Fruit fly (Drosophila melanogaster) whole organism, prepupa: ENCODE data around the gene put.

Experiments
- Blimp-1 ChIP-seq: fragments of 200-800 bp; sonication (Bioruptor generic); optimal IDR thresholded peaks from 3 replicates; lab custom pipeline; 2017; ENCODE audit warnings: missing biosample characterization, missing genetic modification characterization, mild to moderate bottlenecking, moderate library complexity, missing genetic modification reagents
- CG10631 ChIP-seq: fragments of 200-800 bp; sonication (Bioruptor generic); optimal IDR thresholded peaks from 2 replicates; lab custom pipeline; 2016; ENCODE audit warnings: missing biosample characterization, missing genetic modification characterization
- CG10669 ChIP-seq: fragments of 200-800 bp; sonication (Bioruptor generic); optimal IDR thresholded peaks from 3 replicates; lab custom pipeline; 2018; ENCODE audit warnings: missing biosample characterization, mild to moderate bottlenecking, missing genetic modification characterization, moderate library complexity
- CG11762 ChIP-seq: fragments of 200-800 bp; sonication (Bioruptor generic); optimal IDR thresholded peaks from 3 replicates; lab custom pipeline; 2016; ENCODE audit warnings: missing biosample characterization, missing genetic modification characterization; ENCODE audit not compliant: insufficient read depth
- CG15336 ChIP-seq: fragments of 200-800 bp; sonication (Bioruptor generic); IDR thresholded peaks from 2 replicates; pipeline ENCODE4 v1.3.6; 2022; ENCODE audit warnings: missing biosample characterization, missing genetic modification characterization
- CG1621 ChIP-seq: fragments of 200-800 bp; sonication (Bioruptor generic); optimal IDR thresholded peaks from 3 replicates; lab custom pipeline; 2018; ENCODE audit warnings: missing biosample characterization, mild to moderate bottlenecking, missing genetic modification characterization
- CG16779 ChIP-seq: fragments of 200-800 bp; sonication (Bioruptor generic); optimal IDR thresholded peaks from 3 replicates; lab custom pipeline; 2017; ENCODE audit warnings: missing biosample characterization, mild to moderate bottlenecking, missing genetic modification characterization
- CG3032 ChIP-seq: fragments of 200-800 bp; optimal IDR thresholded peaks from 2 replicates; lab custom pipeline; 2019; ENCODE audit warnings: missing biosample characterization, mild to moderate bottlenecking, missing genetic modification characterization, moderate library complexity
- CG32006 ChIP-seq: fragments of 200-800 bp; sonication (Bioruptor generic); optimal IDR thresholded peaks from 3 replicates; lab custom pipeline; 2017; ENCODE audit warnings: missing biosample characterization, mild to moderate bottlenecking, missing genetic modification characterization
- CG34406 ChIP-seq: fragments of 200-800 bp; sonication (Bioruptor generic); optimal IDR thresholded peaks from 3 replicates; lab custom pipeline; 2016; ENCODE audit warnings: missing biosample characterization, missing genetic modification characterization
- CG4318 ChIP-seq: fragments of 200-800 bp; sonication (Bioruptor generic); optimal IDR thresholded peaks from 3 replicates; lab custom pipeline; 2017; ENCODE audit warnings: missing biosample characterization, mild to moderate bottlenecking, missing genetic modification characterization
- CG6276 ChIP-seq: fragments of 200-800 bp; sonication (Bioruptor generic); optimal IDR thresholded peaks from 2 replicates; lab custom pipeline; 2017; ENCODE audit warnings: missing biosample characterization, mild to moderate bottlenecking, missing genetic modification characterization
- CG6792 ChIP-seq: fragments of 200-800 bp; sonication (Bioruptor generic); optimal IDR thresholded peaks from 3 replicates; lab custom pipeline; 2016; ENCODE audit warnings: missing biosample characterization, missing genetic modification characterization
- CG6854 ChIP-seq: fragments of 200-800 bp; sonication (Bioruptor generic); optimal IDR thresholded peaks from 2 replicates; lab custom pipeline; 2017; ENCODE audit warnings: missing biosample characterization, mild to moderate bottlenecking, missing genetic modification characterization
- CG8119 ChIP-seq: fragments of 200-800 bp; sonication (Bioruptor generic); IDR thresholded peaks from 3 replicates; pipeline ENCODE4 v1.3.6; 2022; ENCODE audit warnings: missing biosample characterization, missing genetic modification characterization
- CG8632 ChIP-seq: fragments of 200-800 bp; sonication (Bioruptor generic); optimal IDR thresholded peaks from 3 replicates; lab custom pipeline; 2016; ENCODE audit warnings: missing biosample characterization, missing genetic modification characterization
- CG9139 ChIP-seq: fragments of 200-800 bp; sonication (Bioruptor generic); optimal IDR thresholded peaks from 3 replicates; lab custom pipeline; 2017; ENCODE audit warnings: missing biosample characterization, mild to moderate bottlenecking, missing genetic modification characterization
- Eip75B ChIP-seq: fragments of 200-800 bp; sonication (Bioruptor generic); optimal IDR thresholded peaks from 3 replicates; lab custom pipeline; 2016; ENCODE audit warnings: missing biosample characterization, missing genetic modification characterization
- Eip93F ChIP-seq: fragments of 200-800 bp; sonication (Bioruptor generic); optimal IDR thresholded peaks from 2 replicates; lab custom pipeline; 2016; ENCODE audit warnings: missing biosample characterization, mild to moderate bottlenecking, missing genetic modification characterization
- Ets21C ChIP-seq: fragments of 200-800 bp; sonication (Bioruptor generic); optimal IDR thresholded peaks from 3 replicates; lab custom pipeline; 2016; ENCODE audit warnings: missing biosample characterization, missing genetic modification characterization
- Ets96B ChIP-seq: fragments of 200-800 bp; optimal IDR thresholded peaks from 2 replicates; lab custom pipeline; 2019; ENCODE audit warnings: missing biosample characterization, mild to moderate bottlenecking, missing genetic modification characterization, moderate library complexity
- Gug ChIP-seq: fragments of 200-800 bp; sonication (Bioruptor generic); IDR thresholded peaks from 2 replicates; pipeline ENCODE4 v1.3.6; 2022; ENCODE audit warnings: missing biosample characterization, missing genetic modification characterization
- Hr39 ChIP-seq: fragments of 200-800 bp; sonication (Bioruptor generic); optimal IDR thresholded peaks from 2 replicates; lab custom pipeline; 2016; ENCODE audit warnings: missing biosample characterization, missing genetic modification characterization
- Hr4 ChIP-seq: fragments of 200-800 bp; sonication (Bioruptor generic); optimal IDR thresholded peaks from 3 replicates; lab custom pipeline; 2016; ENCODE audit warnings: missing biosample characterization, missing genetic modification characterization
- Lpt ChIP-seq: fragments of 200-800 bp; sonication (Bioruptor generic); optimal IDR thresholded peaks from 3 replicates; lab custom pipeline; 2016; ENCODE audit warnings: missing biosample characterization, missing genetic modification characterization
- Met ChIP-seq: fragments of 200-800 bp; sonication (Bioruptor generic); optimal IDR thresholded peaks from 3 replicates; lab custom pipeline; 2016; ENCODE audit warnings: missing biosample characterization, missing genetic modification characterization
- OdsH ChIP-seq: fragments of 200-800 bp; sonication (Bioruptor generic); optimal IDR thresholded peaks from 3 replicates; lab custom pipeline; 2016; ENCODE audit warnings: missing biosample characterization, missing genetic modification characterization
- Smox ChIP-seq: fragments of 200-800 bp; sonication (Bioruptor generic); optimal IDR thresholded peaks from 3 replicates; lab custom pipeline; 2016; ENCODE audit warnings: missing biosample characterization, missing genetic modification characterization
- Sox102F ChIP-seq: fragments of 200-800 bp; sonication (Bioruptor generic); optimal IDR thresholded peaks from 2 replicates; lab custom pipeline; 2016; ENCODE audit warnings: missing biosample characterization, mild to moderate bottlenecking, missing genetic modification characterization
- Sox14 ChIP-seq: fragments of 200-800 bp; sonication (Bioruptor generic); optimal IDR thresholded peaks from 3 replicates; lab custom pipeline; 2016; ENCODE audit warnings: missing biosample characterization, missing genetic modification characterization
- Sox15 ChIP-seq: fragments of 200-800 bp; sonication (Bioruptor generic); optimal IDR thresholded peaks from 3 replicates; lab custom pipeline; 2016; ENCODE audit warnings: missing biosample characterization, missing genetic modification characterization
- achi ChIP-seq: fragments of 200-800 bp; sonication (Bioruptor generic); optimal IDR thresholded peaks from 3 replicates; lab custom pipeline; 2016; ENCODE audit warnings: missing biosample characterization, missing genetic modification characterization
- acj6 ChIP-seq: fragments of 200-800 bp; sonication (Bioruptor generic); optimal IDR thresholded peaks from 3 replicates; lab custom pipeline; 2016; ENCODE audit warnings: missing biosample characterization, missing genetic modification characterization
- cyc ChIP-seq: fragments of 200-800 bp; sonication (Bioruptor generic); optimal IDR thresholded peaks from 3 replicates; lab custom pipeline; 2016; ENCODE audit warnings: missing biosample characterization, missing genetic modification characterization
- dsx ChIP-seq: fragments of 200-800 bp; optimal IDR thresholded peaks from 3 replicates; lab custom pipeline; 2019; ENCODE audit warnings: missing biosample characterization, mild to moderate bottlenecking, missing genetic modification characterization, moderate library complexity; ENCODE audit not compliant: poor library complexity, severe bottlenecking
- eg ChIP-seq: fragments of 200-800 bp; sonication (Bioruptor generic); IDR thresholded peaks from 3 replicates; pipeline ENCODE4 v1.3.6; 2022; ENCODE audit warnings: missing biosample characterization, missing genetic modification characterization
- fd85E ChIP-seq: fragments of 200-800 bp; sonication (Bioruptor generic); optimal IDR thresholded peaks from 3 replicates; lab custom pipeline; 2016; ENCODE audit warnings: missing biosample characterization, missing genetic modification characterization
- fkh ChIP-seq: fragments of 200-800 bp; sonication (Bioruptor generic); optimal IDR thresholded peaks from 3 replicates; lab custom pipeline; 2017; ENCODE audit warnings: missing biosample characterization, mild to moderate bottlenecking, missing genetic modification characterization, moderate library complexity
- lz ChIP-seq: fragments of 200-800 bp; sonication (Bioruptor generic); optimal IDR thresholded peaks from 3 replicates; lab custom pipeline; 2016; ENCODE audit warnings: missing biosample characterization, missing genetic modification characterization
- pdm3 ChIP-seq: fragments of 200-800 bp; sonication (Bioruptor generic); optimal IDR thresholded peaks from 3 replicates; lab custom pipeline; 2016; ENCODE audit warnings: missing biosample characterization, missing genetic modification characterization
- spab ChIP-seq: fragments of 200-800 bp; sonication (Bioruptor generic); optimal IDR thresholded peaks from 2 replicates; lab custom pipeline; 2017; ENCODE audit warnings: missing biosample characterization, mild to moderate bottlenecking, missing genetic modification characterization, missing genetic modification reagents
- svp ChIP-seq: fragments of 200-800 bp; sonication (Bioruptor generic); peaks from one replicate; lab custom pipeline; 2016; ENCODE audit warnings: missing biosample characterization, missing genetic modification characterization
- topi ChIP-seq: fragments of 200-800 bp; sonication (Bioruptor generic); optimal IDR thresholded peaks from 3 replicates; lab custom pipeline; 2016; ENCODE audit warnings: missing biosample characterization, missing genetic modification characterization
- vri ChIP-seq: fragments of 200-800 bp; sonication (Bioruptor generic); optimal IDR thresholded peaks from 3 replicates; lab custom pipeline; 2016; ENCODE audit warnings: missing biosample characterization, mild to moderate bottlenecking, missing genetic modification characterization

put gene

DNA sequence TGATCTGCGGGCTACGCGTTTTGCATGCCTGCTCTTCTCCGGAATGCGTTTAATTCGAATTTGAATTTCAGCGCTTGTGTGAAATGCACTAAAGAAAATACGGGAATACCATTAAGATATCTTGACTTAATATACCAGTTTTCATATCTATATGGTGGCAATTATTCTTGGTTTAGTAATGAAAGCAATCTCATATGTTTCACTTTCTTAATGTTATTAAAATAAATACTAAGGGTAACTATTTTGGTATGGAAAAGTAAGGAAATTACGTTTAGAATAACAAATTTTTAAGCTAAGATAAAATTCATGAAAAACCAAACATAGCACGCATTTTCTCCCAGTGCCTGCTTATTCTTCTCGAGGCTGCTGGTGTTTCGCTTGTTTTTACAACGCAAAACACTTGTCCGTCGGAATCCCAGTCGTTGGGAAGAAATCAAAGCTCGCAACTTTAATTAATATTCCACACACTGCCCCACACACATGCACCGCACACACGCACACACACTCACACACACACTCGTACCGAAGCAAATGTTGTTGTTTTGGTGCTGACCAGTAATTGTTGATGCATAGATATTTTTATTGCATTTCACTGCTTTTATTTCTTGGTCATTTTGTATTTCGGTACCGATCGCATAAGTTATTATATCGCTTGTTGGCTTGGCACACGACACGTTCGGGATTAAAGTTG is 47.6 kb downstream of the put start (continued):
- TF ChIP-seq Eip75B (GFP tag; lab: Kevin White, UChicago) (peak; percentile 18), Ets21C (no peak), CG10631 (GFP tag; lab: Kevin White, UChicago) (no peak), CG8119 (no peak), Sox15 (GFP tag; lab: Kevin White, UChicago) (no peak), Ets96B (peak; percentile 37), dsx (GFP tag; lab: Kevin White, UChicago) (peak; percentile 26), Met (GFP tag; lab: Kevin White, UChicago) (peak; percentile 37), svp (peak; percentile 72), pdm3 (GFP tag; lab: Kevin White, UChicago) (peak; percentile 41), Smox (GFP tag; lab: Kevin White, UChicago) (peak; percentile 14), Gug (GFP tag; lab: Robert Waterston, UW) (no peak), lz (GFP tag; lab: Kevin White, UChicago) (peak; percentile 30), acj6 (peak; percentile 38), CG3032 (tag; lab: Kevin White, UChicago) (peak; percentile 48), CG6792 (no peak), spab (GFP tag; lab: Kevin White, UChicago) (no peak), Eip93F (GFP tag; lab: Kevin White, UChicago) (no peak), CG6854 (no peak), CG15336 (GFP tag; lab: Robert Waterston, UW) (peak; percentile 42; the same call in 1 of the 2 replicates), OdsH (GFP tag; lab: Kevin White, UChicago) (peak; percentile 35), fd85E (GFP tag; lab: Kevin White, UChicago) (no peak), CG34406 (GFP tag; lab: Kevin White, UChicago) (peak; percentile 39)
- TF ChIP-seq, all 60 proteins: peak for 24

dm6 chr3R:14576692-14577646 is 48.5 kb downstream of the put start, which contains the start of gene stumps:
Gene stumps (plus strand): TSS chr3R:14577217.
- TF ChIP-seq CG8119, result peak; percentile 47; the same call in 1 of the 3 replicates
- TF ChIP-seq Sox102F, result no peak
- TF ChIP-seq CG1621 (tag; lab: Kevin White, UChicago), result no peak
- TF ChIP-seq CG3032 (tag; lab: Kevin White, UChicago), result no peak
- TF ChIP-seq CG8632 (GFP tag; lab: Kevin White, UChicago), result no peak
- TF ChIP-seq CG11762 (GFP tag; lab: Kevin White, UChicago), result no peak
- no peak for TF ChIP-seq acj6
- no peak for TF ChIP-seq CG4318 (GFP tag; lab: Kevin White, UChicago)
- peak; percentile 26 for TF ChIP-seq fkh (GFP tag; lab: Kevin White, UChicago)
- TF ChIP-seq lz (GFP tag; lab: Kevin White, UChicago), result no peak
- TF ChIP-seq CG9139 (GFP tag; lab: Kevin White, UChicago), result no peak
- no peak for TF ChIP-seq Blimp-1 (GFP tag; lab: Kevin White, UChicago)
- no peak for TF ChIP-seq Lpt (GFP tag; lab: Kevin White, UChicago)
- TF ChIP-seq fd85E (GFP tag; lab: Kevin White, UChicago), result no peak
- no peak for TF ChIP-seq CG32006 (GFP tag; lab: Kevin White, UChicago)
- TF ChIP-seq Sox15 (GFP tag; lab: Kevin White, UChicago), result no peak
- TF ChIP-seq CG10669, result no peak
- no peak for TF ChIP-seq svp
- TF ChIP-seq Ets96B, result no peak
- no peak for TF ChIP-seq dsx (GFP tag; lab: Kevin White, UChicago)
- no peak for TF ChIP-seq pdm3 (GFP tag; lab: Kevin White, UChicago)
- no peak for TF ChIP-seq CG6792
- no peak for TF ChIP-seq achi (GFP tag; lab: Kevin White, UChicago)
- no peak for TF ChIP-seq OdsH (GFP tag; lab: Kevin White, UChicago)
- no peak for TF ChIP-seq Sox14 (GFP tag; lab: Kevin White, UChicago)
- no peak for TF ChIP-seq CG6854
- TF ChIP-seq eg, result peak; percentile 62; the same call in 2 of the 3 replicates
- TF ChIP-seq Hr39 (GFP tag; lab: Kevin White, UChicago), result no peak
- no peak for TF ChIP-seq cyc (GFP tag; lab: Kevin White, UChicago)
- no peak for TF ChIP-seq vri
- TF ChIP-seq CG6276, result peak; percentile 44
- TF ChIP-seq CG15336 (GFP tag; lab: Robert Waterston, UW), result peak; percentile 25; the same call in 1 of the 2 replicates
- TF ChIP-seq CG34406 (GFP tag; lab: Kevin White, UChicago), result no peak
- no peak for TF ChIP-seq CG10631 (GFP tag; lab: Kevin White, UChicago)
- no peak for TF ChIP-seq topi
- no peak for TF ChIP-seq Hr4 (GFP tag; lab: Kevin White, UChicago)
- TF ChIP-seq CG16779 (tag; lab: Kevin White, UChicago), result no peak
- no peak for TF ChIP-seq Gug (GFP tag; lab: Robert Waterston, UW)
